Fruit fly (Drosophila melanogaster) whole organism, pupa: ENCODE results near the gene eater.

Source experiments
- CG10348 ChIP-seq: fragments of 200-800 bp; sonication (Bioruptor generic); IDR thresholded peaks from 2 replicates; pipeline ENCODE4 v1.3.6; 2022; ENCODE audit warnings: missing biosample characterization, missing genetic modification characterization
- CG13204 ChIP-seq: fragments of 200-800 bp; sonication (Bioruptor generic); optimal IDR thresholded peaks from 2 replicates; lab custom pipeline; 2018; ENCODE audit warnings: missing biosample characterization, mild to moderate bottlenecking, missing genetic modification characterization, moderate library complexity
- CG17806 ChIP-seq: fragments of 200-800 bp; sonication (Bioruptor generic); optimal IDR thresholded peaks from 2 replicates; lab custom pipeline; 2018; ENCODE audit warnings: missing biosample characterization, mild to moderate bottlenecking, missing genetic modification characterization, moderate library complexity
- CG9948 ChIP-seq: fragments of 200-800 bp; sonication (Bioruptor generic); optimal IDR thresholded peaks from 2 replicates; lab custom pipeline; 2018; ENCODE audit warnings: missing biosample characterization, mild to moderate bottlenecking, missing genetic modification characterization, moderate library complexity
- D1 ChIP-seq: fragments of 200-800 bp; sonication (Bioruptor generic); optimal IDR thresholded peaks from 2 replicates; lab custom pipeline; 2018; ENCODE audit warnings: missing biosample characterization, mild to moderate bottlenecking, missing genetic modification characterization, moderate library complexity
- EcR ChIP-seq: fragments of 200-800 bp; sonication (Bioruptor generic); optimal IDR thresholded peaks from 3 replicates; lab custom pipeline; 2019; ENCODE audit warnings: missing biosample characterization, missing genetic modification characterization, mild to moderate bottlenecking, moderate library complexity, missing genetic modification reagents
- Pif1A ChIP-seq: fragments of 200-800 bp; sonication (Bioruptor generic); optimal IDR thresholded peaks from 3 replicates; lab custom pipeline; 2016; ENCODE audit warnings: missing biosample characterization, missing genetic modification characterization
- Snoo ChIP-seq: fragments of 200-800 bp; sonication (Bioruptor generic); optimal IDR thresholded peaks from 3 replicates; lab custom pipeline; 2017; ENCODE audit warnings: missing biosample characterization, mild to moderate bottlenecking, missing genetic modification characterization, inconsistent platforms
- fd96Ca ChIP-seq: fragments of 200-800 bp; sonication (Bioruptor generic); IDR thresholded peaks from 3 replicates; pipeline ENCODE4 v1.3.6; 2022; ENCODE audit warnings: missing biosample characterization, missing genetic modification characterization

dm6 chr3R:27108111-27108510, 8.6 kb upstream of the eater start:
- no peak for TF ChIP-seq CG10348 (GFP tag; lab: Robert Waterston, UW)
- TF ChIP-seq CG17806 (tag; lab: Kevin White, UChicago): no peak
- TF ChIP-seq EcR: no peak
- TF ChIP-seq D1 (tag; lab: Kevin White, UChicago): no peak
- no peak for TF ChIP-seq fd96Ca (GFP tag; lab: Robert Waterston, UW)
- TF ChIP-seq CG13204 (GFP tag; lab: Kevin White, UChicago): no peak
- TF ChIP-seq Pif1A (GFP tag; lab: Kevin White, UChicago): no peak
- no peak for TF ChIP-seq CG9948 (tag; lab: Kevin White, UChicago)
- TF ChIP-seq Snoo (tag; lab: Kevin White, UChicago): no peak
